Worm (Caenorhabditis elegans): ENCODE results near the gene nstp-4.

DNA sequence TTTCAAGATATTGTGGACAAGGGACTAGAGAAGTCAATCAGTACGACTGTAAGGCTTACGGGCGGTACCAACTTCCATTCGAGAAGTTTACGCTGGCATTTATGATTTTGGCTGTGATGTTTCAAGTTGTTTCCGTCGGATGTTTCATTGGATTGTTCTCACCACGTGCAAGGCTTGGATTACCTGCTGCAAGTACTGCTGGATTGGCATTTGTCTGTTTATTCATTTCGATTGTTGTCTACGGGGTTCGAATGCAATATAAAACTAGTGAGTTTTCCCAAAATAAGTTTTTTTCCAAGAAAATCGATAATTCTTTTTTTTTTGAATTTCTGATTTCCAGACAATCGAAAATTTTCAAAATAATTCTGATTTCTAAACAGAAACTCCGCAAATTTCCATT is 47.9 kb upstream of the nstp-4 start:
- TF ChIP-seq unc-62 (GFP tag; optimal IDR thresholded peaks at IDR 0.05) = no peak
- no peak for TF ChIP-seq elt-3 (tag; optimal IDR thresholded peaks at IDR 0.05)
- no peak for TF ChIP-seq dpl-1 (GFP tag; optimal IDR thresholded peaks at IDR 0.05)
- no peak for TF ChIP-seq snpc-4 (tag; optimal IDR thresholded peaks at IDR 0.05)
- TF ChIP-seq nhr-84 (tag; optimal IDR thresholded peaks at IDR 0.05) = no peak
- TF ChIP-seq mdl-1 (tag; optimal IDR thresholded peaks at IDR 0.05) = no peak
- TF ChIP-seq ztf-11 (tag; optimal IDR thresholded peaks at IDR 0.05) = no peak
- TF ChIP-seq ceh-90 (tag; optimal IDR thresholded peaks at IDR 0.05) = no peak
- no peak for TF ChIP-seq nhr-77 (tag; optimal IDR thresholded peaks at IDR 0.05)
- TF ChIP-seq unc-98 (GFP tag; IDR thresholded peaks at IDR 0.05) = no peak
- no peak for TF ChIP-seq ztf-4 (tag; optimal IDR thresholded peaks at IDR 0.05)
